Fruit fly (Drosophila melanogaster) whole organism, embryonic: ENCODE data around the gene CG5639.

Source experiments
- CG10274 ChIP-seq: fragments of 200-800 bp; sonication (Bioruptor generic); optimal IDR thresholded peaks from 3 replicates; lab custom pipeline; 2017; ENCODE audit warnings: missing biosample characterization, mild to moderate bottlenecking, missing genetic modification characterization
- CG10321 ChIP-seq: fragments of 200-800 bp; sonication (Bioruptor generic); IDR thresholded peaks from 2 replicates; pipeline ENCODE4 v1.3.6; 2022; ENCODE audit warnings: missing biosample characterization, missing genetic modification characterization
- CG10462 ChIP-seq: fragments of 200-800 bp; sonication (Bioruptor generic); optimal IDR thresholded peaks from 2 replicates; lab custom pipeline; 2016; ENCODE audit warnings: missing biosample characterization, missing genetic modification characterization
- CG11085 ChIP-seq: fragments of 200-800 bp; sonication (Bioruptor generic); IDR thresholded peaks from 2 replicates; pipeline ENCODE4 v1.3.6; 2022; ENCODE audit warnings: missing biosample characterization, missing genetic modification characterization
- CG11560 ChIP-seq: fragments of 200-800 bp; sonication (Bioruptor generic); IDR thresholded peaks from 3 replicates; pipeline ENCODE4 v1.3.6; 2022; ENCODE audit warnings: missing biosample characterization, missing genetic modification characterization
- CG12104 ChIP-seq: fragments of 200-800 bp; sonication (Bioruptor generic); optimal IDR thresholded peaks from 3 replicates; lab custom pipeline; 2016; ENCODE audit warnings: missing biosample characterization, missing genetic modification characterization
- CG1233 ChIP-seq: fragments of 200-800 bp; sonication (Bioruptor generic); optimal IDR thresholded peaks from 4 replicates; lab custom pipeline; 2018; ENCODE audit warnings: missing biosample characterization, mild to moderate bottlenecking, missing genetic modification characterization
- CG12769 ChIP-seq: fragments of 200-800 bp; sonication (Bioruptor generic); optimal IDR thresholded peaks from 2 replicates; lab custom pipeline; 2019; ENCODE audit warnings: missing biosample characterization, mild to moderate bottlenecking, missing genetic modification characterization, moderate library complexity
- CG12942 ChIP-seq: fragments of 200-800 bp; sonication (Bioruptor generic); optimal IDR thresholded peaks from 3 replicates; lab custom pipeline; 2016; ENCODE audit warnings: missing biosample characterization, missing genetic modification characterization
- CG15479 ChIP-seq: fragments of 200-800 bp; sonication (Bioruptor generic); optimal IDR thresholded peaks from 3 replicates; lab custom pipeline; 2019; ENCODE audit warnings: missing biosample characterization, mild to moderate bottlenecking, missing genetic modification characterization, moderate library complexity
- CG17568 ChIP-seq: fragments of 200-800 bp; sonication (Bioruptor generic); optimal IDR thresholded peaks from 2 replicates; lab custom pipeline; 2018; ENCODE audit warnings: missing biosample characterization, mild to moderate bottlenecking, missing genetic modification characterization, moderate library complexity
- CG1792 ChIP-seq: fragments of 200-800 bp; sonication (Bioruptor generic); optimal IDR thresholded peaks from 2 replicates; lab custom pipeline; 2016; ENCODE audit warnings: missing biosample characterization, missing genetic modification characterization
- CG2116 ChIP-seq: fragments of 200-800 bp; sonication (Bioruptor generic); optimal IDR thresholded peaks from 3 replicates; lab custom pipeline; 2018; ENCODE audit warnings: missing biosample characterization, mild to moderate bottlenecking, missing genetic modification characterization
- CG4617 ChIP-seq: fragments of 200-800 bp; sonication (Bioruptor generic); optimal IDR thresholded peaks from 3 replicates; lab custom pipeline; 2016; ENCODE audit warnings: missing biosample characterization, missing genetic modification characterization, borderline replicate concordance
- CG6683 ChIP-seq: fragments of 200-800 bp; sonication (Bioruptor generic); optimal IDR thresholded peaks from 2 replicates; lab custom pipeline; 2017; ENCODE audit warnings: missing biosample characterization, mild to moderate bottlenecking, missing genetic modification characterization, missing genetic modification reagents
- CG8388 ChIP-seq: fragments of 200-800 bp; sonication (Bioruptor generic); optimal IDR thresholded peaks from 2 replicates; lab custom pipeline; 2019; ENCODE audit warnings: missing biosample characterization, mild to moderate bottlenecking, missing genetic modification characterization, moderate library complexity
- CG8765 ChIP-seq: fragments of 200-800 bp; sonication (Bioruptor generic); IDR thresholded peaks from 2 replicates; pipeline ENCODE4 v1.3.6; 2022; ENCODE audit warnings: missing biosample characterization, missing genetic modification characterization
- CG8944 ChIP-seq: fragments of 200-800 bp; sonication (Bioruptor generic); optimal IDR thresholded peaks from 3 replicates; lab custom pipeline; 2016; ENCODE audit warnings: missing biosample characterization, missing genetic modification characterization
- GATAe ChIP-seq: fragments of 200-800 bp; sonication (Bioruptor generic); conservative IDR thresholded peaks from 2 replicates; pipeline ENCODE4 v1.3.6; 2022; ENCODE audit warnings: missing biosample characterization, missing genetic modification characterization
- HHEX ChIP-seq: fragments of 200-800 bp; sonication (Bioruptor generic); optimal IDR thresholded peaks from 3 replicates; lab custom pipeline; 2017; ENCODE audit warnings: missing biosample characterization, mild to moderate bottlenecking, missing genetic modification characterization, missing genetic modification reagents
- Hr3 ChIP-seq: fragments of 200-800 bp; sonication (Bioruptor generic); optimal IDR thresholded peaks from 3 replicates; lab custom pipeline; 2016; ENCODE audit warnings: missing biosample characterization, missing genetic modification characterization
- Lim3 ChIP-seq: fragments of 200-800 bp; sonication (Bioruptor generic); IDR thresholded peaks from 2 replicates; pipeline ENCODE4 v1.3.6; 2022; ENCODE audit warnings: missing biosample characterization, missing genetic modification characterization
- MTF-1 ChIP-seq: fragments of 200-800 bp; sonication (Bioruptor generic); optimal IDR thresholded peaks from 2 replicates; lab custom pipeline; 2018; ENCODE audit warnings: missing biosample characterization, mild to moderate bottlenecking, missing genetic modification characterization, borderline replicate concordance
- Mes4 ChIP-seq: fragments of 200-800 bp; sonication (Bioruptor generic); optimal IDR thresholded peaks from 2 replicates; lab custom pipeline; 2016; ENCODE audit warnings: missing biosample characterization, missing genetic modification characterization
- NC2α ChIP-seq: fragments of 200-800 bp; sonication (Bioruptor generic); optimal IDR thresholded peaks from 2 replicates; lab custom pipeline; 2016; ENCODE audit warnings: missing biosample characterization, missing genetic modification characterization
- NC2β ChIP-seq: fragments of 200-800 bp; sonication (Bioruptor generic); optimal IDR thresholded peaks from 2 replicates; lab custom pipeline; 2016; ENCODE audit warnings: missing biosample characterization, missing genetic modification characterization
- Usf ChIP-seq: fragments of 200-800 bp; sonication (Bioruptor generic); optimal IDR thresholded peaks from 2 replicates; lab custom pipeline; 2017; ENCODE audit warnings: missing genotype, missing biosample characterization, missing genetic modification characterization
- Xbp1 ChIP-seq: fragments of 200-800 bp; sonication (Bioruptor generic); optimal IDR thresholded peaks from 3 replicates; lab custom pipeline; 2016; ENCODE audit warnings: missing biosample characterization, mild to moderate bottlenecking, missing genetic modification characterization
- bigmax ChIP-seq: fragments of 200-800 bp; sonication (Bioruptor generic); optimal IDR thresholded peaks from 2 replicates; lab custom pipeline; 2018; ENCODE audit warnings: missing biosample characterization, mild to moderate bottlenecking, missing genetic modification characterization
- bowl ChIP-seq: fragments of 200-800 bp; sonication (Bioruptor generic); IDR thresholded peaks from 2 replicates; pipeline ENCODE4 v1.3.6; 2022; ENCODE audit warnings: missing biosample characterization, missing genetic modification characterization
- btn ChIP-seq: fragments of 200-800 bp; sonication (Bioruptor generic); optimal IDR thresholded peaks from 2 replicates; lab custom pipeline; 2016; ENCODE audit warnings: missing biosample characterization, missing genetic modification characterization
- chinmo ChIP-seq: fragments of 200-800 bp; sonication (Bioruptor generic); IDR thresholded peaks from 4 replicates; pipeline ENCODE4 v1.3.6; 2022; ENCODE audit warnings: missing biosample characterization, missing genetic modification characterization; ENCODE audit not compliant: partially characterized antibody
- danr ChIP-seq: fragments of 200-800 bp; sonication (Bioruptor generic); IDR thresholded peaks from 2 replicates; pipeline ENCODE4 v1.3.6; 2022; ENCODE audit warnings: missing biosample characterization, missing genetic modification characterization
- dmrt99B ChIP-seq: fragments of 200-800 bp; sonication (Bioruptor generic); optimal IDR thresholded peaks from 2 replicates; lab custom pipeline; 2018; ENCODE audit warnings: missing biosample characterization, mild to moderate bottlenecking, missing genetic modification characterization, moderate library complexity
- fd102C ChIP-seq: fragments of 200-800 bp; sonication (Bioruptor generic); optimal IDR thresholded peaks from 2 replicates; lab custom pipeline; 2018; ENCODE audit warnings: missing biosample characterization, mild to moderate bottlenecking, missing genetic modification characterization, moderate library complexity
- fd3F ChIP-seq: fragments of 200-800 bp; sonication (Bioruptor generic); optimal IDR thresholded peaks from 2 replicates; lab custom pipeline; 2018; ENCODE audit warnings: missing biosample characterization, mild to moderate bottlenecking, missing genetic modification characterization, moderate library complexity
- fu2 ChIP-seq: fragments of 200-800 bp; sonication (Bioruptor generic); optimal IDR thresholded peaks from 2 replicates; lab custom pipeline; 2016; ENCODE audit warnings: missing biosample characterization, missing genetic modification characterization
- gfzf ChIP-seq: fragments of 200-800 bp; sonication (Bioruptor generic); optimal IDR thresholded peaks from 2 replicates; lab custom pipeline; 2016; ENCODE audit warnings: missing biosample characterization, mild to moderate bottlenecking, missing genetic modification characterization, moderate library complexity
- mld ChIP-seq: fragments of 200-800 bp; sonication (Bioruptor generic); IDR thresholded peaks from 3 replicates; pipeline ENCODE4 v1.3.6; 2022; ENCODE audit warnings: missing biosample characterization, missing genetic modification characterization; ENCODE audit not compliant: partially characterized antibody
- nmo ChIP-seq: fragments of 200-800 bp; sonication (Bioruptor generic); optimal IDR thresholded peaks from 2 replicates; lab custom pipeline; 2018; ENCODE audit warnings: missing biosample characterization, mild to moderate bottlenecking, missing genetic modification characterization, moderate library complexity
- pan ChIP-seq, 4 experiments: fragments of >200 bp in 3 of 4; fragments of 200-800 bp in 1 of 4; sonication (Bioruptor generic) in 1 of 4; optimal IDR thresholded peaks in 3 of 4; IDR thresholded peaks in 1 of 4; 2 replicates each; pipeline versions ENCODE4 v1.3.6 to Lab custom; 2017 to 2022; ENCODE audit warnings: missing biosample characterization in 2 of 4, missing genetic modification characterization in 2 of 4, mixed read lengths in 1 of 4
- run ChIP-seq: fragments of 200-800 bp; sonication (Bioruptor generic); optimal IDR thresholded peaks from 3 replicates; lab custom pipeline; 2018; ENCODE audit warnings: missing biosample characterization, mild to moderate bottlenecking, missing genetic modification characterization
- sens-2 ChIP-seq: fragments of 200-800 bp; sonication (Bioruptor generic); IDR thresholded peaks from 2 replicates; pipeline ENCODE4 v1.3.6; 2022; ENCODE audit warnings: missing biosample characterization, missing genetic modification characterization
- seq ChIP-seq: fragments of 200-800 bp; sonication (Bioruptor generic); IDR thresholded peaks from 2 replicates; pipeline ENCODE4 v1.3.6; 2022; ENCODE audit warnings: missing biosample characterization, missing genetic modification characterization
- sna ChIP-seq: fragments of 200-800 bp; sonication (Bioruptor generic); IDR thresholded peaks from 2 replicates; pipeline ENCODE4 v1.3.6; 2022; ENCODE audit warnings: missing biosample characterization, missing genetic modification characterization; ENCODE audit not compliant: partially characterized antibody
- sob ChIP-seq: fragments of 200-800 bp; sonication (Bioruptor generic); IDR thresholded peaks from 2 replicates; pipeline ENCODE4 v1.3.6; 2022; ENCODE audit warnings: missing biosample characterization, missing genetic modification characterization
- sqz ChIP-seq: fragments of 200-800 bp; sonication (Bioruptor generic); optimal IDR thresholded peaks from 3 replicates; lab custom pipeline; 2018; ENCODE audit warnings: missing biosample characterization, mild to moderate bottlenecking, missing genetic modification characterization
- unc-4 ChIP-seq: fragments of 200-800 bp; sonication (Bioruptor generic); IDR thresholded peaks from 2 replicates; pipeline ENCODE4 v1.3.6; 2022; ENCODE audit warnings: missing biosample characterization, missing genetic modification characterization; ENCODE audit not compliant: partially characterized antibody
- unpg ChIP-seq: fragments of 200-800 bp; sonication (Bioruptor generic); optimal IDR thresholded peaks from 3 replicates; lab custom pipeline; 2018; ENCODE audit warnings: missing biosample characterization, mild to moderate bottlenecking, missing genetic modification characterization, moderate library complexity

Gene CG5639

dm6 chr3R:27581263-27581868, 14.6 kb downstream of the CG5639 start (continued):
- TF ChIP-seq sna (GFP tag; lab: Robert Waterston, UW) (no peak), NC2α (GFP tag; lab: Kevin White, UChicago) (no peak), CG12104 (GFP tag; lab: Kevin White, UChicago) (no peak), CG8765 (GFP tag; lab: Robert Waterston, UW) (no peak), CG10274 (GFP tag; lab: Kevin White, UChicago) (peak; percentile 19), Usf (no peak), btn (GFP tag; lab: Kevin White, UChicago) (peak; percentile 8), bigmax (GFP tag; lab: Kevin White, UChicago) (peak; percentile 27), unpg (peak; percentile 80), Lim3 (GFP tag; lab: Robert Waterston, UW) (no peak), HHEX (GFP tag; lab: Kevin White, UChicago) (peak; percentile 63), CG12769 (tag; lab: Kevin White, UChicago) (peak; percentile 77), dmrt99B (tag; lab: Kevin White, UChicago) (peak; percentile 64), run (tag; lab: Kevin White, UChicago) (peak; percentile 47), CG11560 (tag; lab: Robert Waterston, UW) (no peak), pan (optimal IDR thresholded peaks at IDR 0.05; lab: Kevin White, UChicago) (no peak), pan (GFP tag; optimal IDR thresholded peaks at IDR 0.05 in 1 of 2, IDR thresholded peaks at IDR 0.05 in 1 of 2) (no peak), sqz (GFP tag; lab: Kevin White, UChicago) (peak; percentile 60), CG10462 (no peak), bowl (GFP tag; lab: Robert Waterston, UW) (no peak), fu2 (no peak), NC2β (GFP tag; lab: Kevin White, UChicago) (peak; percentile 42), CG8388 (GFP tag; lab: Kevin White, UChicago) (peak; percentile 71), CG11085 (GFP tag; lab: Robert Waterston, UW) (no peak), CG6683 (GFP tag; lab: Kevin White, UChicago) (peak; percentile 59), CG8944 (GFP tag; lab: Kevin White, UChicago) (no peak), danr (GFP tag; lab: Robert Waterston, UW) (no peak), Hr3 (GFP tag; lab: Kevin White, UChicago) (no peak), CG10321 (no peak), sob (GFP tag; lab: Robert Waterston, UW) (no peak), CG1233 (GFP tag; lab: Kevin White, UChicago) (peak; percentile 2), CG12942 (GFP tag; lab: Kevin White, UChicago) (peak; percentile 8), Mes4 (GFP tag; lab: Kevin White, UChicago) (peak; percentile 34), CG17568 (GFP tag; lab: Kevin White, UChicago) (no peak), CG1792 (GFP tag; lab: Kevin White, UChicago) (peak; percentile 23), mld (GFP tag; lab: Robert Waterston, UW) (no peak), fd102C (no peak), chinmo (GFP tag; lab: Robert Waterston, UW) (no peak), seq (GFP tag; lab: Robert Waterston, UW) (no peak), Xbp1 (GFP tag; lab: Kevin White, UChicago) (peak; percentile 48), GATAe (no peak), gfzf (GFP tag; lab: Kevin White, UChicago) (peak; percentile 87), MTF-1 (peak; percentile 33), sens-2 (GFP tag; lab: Robert Waterston, UW) (no peak), CG2116 (peak; percentile 53), fd3F (no peak), nmo (GFP tag; lab: Kevin White, UChicago) (peak; percentile 30), CG4617 (GFP tag; lab: Kevin White, UChicago) (no peak), CG15479 (GFP tag; lab: Kevin White, UChicago) (peak; percentile 33), unc-4 (GFP tag; lab: Robert Waterston, UW) (no peak)
